Fruit fly (Drosophila melanogaster) whole organism, wandering third instar larva: ENCODE measurements around the gene Sik2.

Source experiments
- CrebA ChIP-seq: fragments of 200-800 bp; sonication (Bioruptor generic); optimal IDR thresholded peaks from 2 replicates; lab custom pipeline; 2016; ENCODE audit warnings: missing biosample characterization, mild to moderate bottlenecking, missing genetic modification characterization, borderline replicate concordance
- Hr83 ChIP-seq: fragments of 200-300 bp; sonication (Bioruptor generic); optimal IDR thresholded peaks from 2 replicates; lab custom pipeline; 2016; ENCODE audit warnings: missing biosample characterization, mild to moderate bottlenecking, missing genetic modification characterization, moderate library complexity; ENCODE audit not compliant: poor library complexity, severe bottlenecking
- OdsH ChIP-seq: fragments of 200-800 bp; sonication (Bioruptor generic); optimal IDR thresholded peaks from 2 replicates; lab custom pipeline; 2016; ENCODE audit warnings: missing biosample characterization, mild to moderate bottlenecking, missing genetic modification characterization
- Vsx2 ChIP-seq: fragments of 200-300, 225-300 bp; sonication (Bioruptor generic); optimal IDR thresholded peaks from 2 replicates; lab custom pipeline; 2018; ENCODE audit warnings: missing biosample characterization, missing genetic modification characterization; ENCODE audit not compliant: partially characterized antibody
- h ChIP-seq: fragments of 200-800 bp; sonication (Bioruptor generic); optimal IDR thresholded peaks from 3 replicates; lab custom pipeline; 2016; ENCODE audit warnings: missing biosample characterization, mild to moderate bottlenecking, missing genetic modification characterization
- sv ChIP-seq: fragments of 200-800 bp; sonication (Bioruptor generic); optimal IDR thresholded peaks from 3 replicates; lab custom pipeline; 2016; ENCODE audit warnings: missing biosample characterization, missing genetic modification characterization

dm6 chrX:2012837-2013236 lies 48.9 kb downstream of the Sik2 start:
- TF ChIP-seq h (peak; percentile 77), sv (GFP tag; lab: Kevin White, UChicago) (no peak), Vsx2 (GFP tag; lab: Kevin White, UChicago) (no peak), OdsH (GFP tag; lab: Kevin White, UChicago) (peak; percentile 71), CrebA (GFP tag; lab: Kevin White, UChicago) (no peak), Hr83 (GFP tag; lab: Kevin White, UChicago) (peak; percentile 85)
